Fruit fly (Drosophila melanogaster): ENCODE results near the gene Gba1b.

The Gba1b gene

dm6 chr3R:23721936-23722335 is 17.3 kb downstream of the Gba1b start (continued):
- TF ChIP-seq pros (GFP tag; optimal IDR thresholded peaks at IDR 0.05) (peak; percentile 80), CG3726 (GFP tag; IDR thresholded peaks at IDR 0.05) (no peak), CG11723 (GFP tag; optimal IDR thresholded peaks at IDR 0.05) (no peak), CG9609 (GFP tag; optimal IDR thresholded peaks at IDR 0.05) (no peak), CG8388 (GFP tag; optimal IDR thresholded peaks at IDR 0.05) (no peak), Usf (GFP tag; optimal IDR thresholded peaks at IDR 0.05) (no peak), tx (GFP tag; optimal IDR thresholded peaks at IDR 0.05) (no peak), fru (optimal IDR thresholded peaks at IDR 0.05) (no peak), MESR4 (GFP tag; optimal IDR thresholded peaks at IDR 0.05) (no peak), slp2 (GFP tag; optimal IDR thresholded peaks at IDR 0.05) (no peak), ham (GFP tag; IDR thresholded peaks at IDR 0.05) (no peak), btn (GFP tag; optimal IDR thresholded peaks at IDR 0.05) (no peak), CG17186 (GFP tag; optimal IDR thresholded peaks at IDR 0.05) (no peak), ewg (GFP tag; optimal IDR thresholded peaks at IDR 0.05) (no peak), cas (GFP tag; IDR thresholded peaks at IDR 0.05) (no peak), kni (GFP tag; optimal IDR thresholded peaks at IDR 0.05) (no peak), HLH54F (GFP tag; optimal IDR thresholded peaks at IDR 0.05) (no peak), maf-S (GFP tag; optimal IDR thresholded peaks at IDR 0.05) (peak; percentile 9), Ravus (GFP tag; IDR thresholded peaks at IDR 0.05) (no peak), bigmax (GFP tag; optimal IDR thresholded peaks at IDR 0.05) (no peak), CG15601 (tag; optimal IDR thresholded peaks at IDR 0.05) (peak; percentile 52), CG13894 (tag; optimal IDR thresholded peaks at IDR 0.05) (peak; percentile 83), CG11398 (GFP tag; optimal IDR thresholded peaks at IDR 0.05) (no peak), az2 (GFP tag; optimal IDR thresholded peaks at IDR 0.05) (peak; percentile 18), pfk (GFP tag; optimal IDR thresholded peaks at IDR 0.05) (no peak), dan (GFP tag; IDR thresholded peaks at IDR 0.05) (no peak), CG3995 (GFP tag; optimal IDR thresholded peaks at IDR 0.05) (peak; percentile 25), repo (GFP tag; optimal IDR thresholded peaks at IDR 0.05) (no peak), ERR (GFP tag; optimal IDR thresholded peaks at IDR 0.05) (no peak), Ada2b (GFP tag; IDR thresholded peaks at IDR 0.05) (no peak), Dbx (GFP tag; IDR thresholded peaks at IDR 0.05) (no peak), CG10366 (GFP tag; IDR thresholded peaks at IDR 0.05) (no peak), CG8924 (tag; optimal IDR thresholded peaks at IDR 0.05) (peak; percentile 12), CG5245 (GFP tag; optimal IDR thresholded peaks at IDR 0.05) (peak; percentile 36), vnd (GFP tag; IDR thresholded peaks at IDR 0.05; ENCODE audit: partially characterized antibody) (no peak), CG1602 (GFP tag; optimal IDR thresholded peaks at IDR 0.05) (peak; percentile 32), CG1832 (GFP tag; optimal IDR thresholded peaks at IDR 0.05) (no peak), Rfx (GFP tag; IDR thresholded peaks at IDR 0.05) (peak; percentile 62), ranshi (GFP tag; IDR thresholded peaks at IDR 0.05) (no peak), HmgZ (tag; optimal IDR thresholded peaks at IDR 0.05) (peak; percentile 84), tap (tag; optimal IDR thresholded peaks at IDR 0.05) (peak; percentile 22), sens (GFP tag) (no peak), Ets65A (GFP tag) (peak; percentile 91), cwo (GFP tag; optimal IDR thresholded peaks at IDR 0.05) (no peak), CG11504 (tag; optimal IDR thresholded peaks at IDR 0.05) (peak; percentile 50), fu2 (GFP tag; optimal IDR thresholded peaks at IDR 0.05) (no peak), CG9817 (tag; optimal IDR thresholded peaks at IDR 0.05) (peak; percentile 56), CG17829 (tag; optimal IDR thresholded peaks at IDR 0.05) (peak; percentile 63), CG4820 (GFP tag; optimal IDR thresholded peaks at IDR 0.05) (no peak), Hmx (GFP tag; optimal IDR thresholded peaks at IDR 0.05) (no peak), pita (GFP tag; optimal IDR thresholded peaks at IDR 0.05) (peak; percentile 17), prd (optimal IDR thresholded peaks at IDR 0.05) (no peak), prd (GFP tag; IDR thresholded peaks at IDR 0.05) (no peak)
